Fruit fly (Drosophila melanogaster) whole organism, embryonic: ENCODE data around the gene D12.

Source experiments
- Atf3 ChIP-seq: fragments of 200-800 bp; sonication (Bioruptor generic); optimal IDR thresholded peaks from 3 replicates; lab custom pipeline; 2016; ENCODE audit warnings: missing biosample characterization, missing genetic modification characterization
- B-H2 ChIP-seq: fragments of 200-800 bp; sonication (Bioruptor generic); optimal IDR thresholded peaks from 2 replicates; lab custom pipeline; 2018; ENCODE audit warnings: missing biosample characterization, mild to moderate bottlenecking, missing genetic modification characterization
- BEAF-32 ChIP-seq: fragments of 200-800 bp; sonication (Bioruptor generic); optimal IDR thresholded peaks from 3 replicates; lab custom pipeline; 2017; ENCODE audit warnings: missing biosample characterization, missing genetic modification characterization, mild to moderate bottlenecking, moderate library complexity, missing genetic modification reagents
- Bgb ChIP-seq: fragments of 200-800 bp; sonication (Bioruptor generic); IDR thresholded peaks from 2 replicates; pipeline ENCODE4 v1.3.6; 2022; ENCODE audit warnings: missing biosample characterization, missing genetic modification characterization; ENCODE audit not compliant: partially characterized antibody
- Bteb2 ChIP-seq: fragments of 200-800 bp; sonication (Bioruptor generic); optimal IDR thresholded peaks from 2 replicates; lab custom pipeline; 2016; ENCODE audit warnings: missing biosample characterization, missing genetic modification characterization
- CG10267 ChIP-seq: fragments of 200-800 bp; sonication (Bioruptor generic); optimal IDR thresholded peaks from 2 replicates; lab custom pipeline; 2018; ENCODE audit warnings: missing biosample characterization, mild to moderate bottlenecking, missing genetic modification characterization, moderate library complexity
- CG10543 ChIP-seq: fragments of 200-800 bp; sonication (Bioruptor generic); optimal IDR thresholded peaks from 3 replicates; lab custom pipeline; 2017; ENCODE audit warnings: missing biosample characterization, mild to moderate bottlenecking, missing genetic modification characterization, moderate library complexity
- CG12236 ChIP-seq: fragments of 200-800 bp; sonication (Bioruptor generic); optimal IDR thresholded peaks from 2 replicates; lab custom pipeline; 2016; ENCODE audit warnings: missing biosample characterization, missing genetic modification characterization
- CG1233 ChIP-seq: fragments of 200-800 bp; sonication (Bioruptor generic); optimal IDR thresholded peaks from 4 replicates; lab custom pipeline; 2018; ENCODE audit warnings: missing biosample characterization, mild to moderate bottlenecking, missing genetic modification characterization
- CG14050 ChIP-seq: fragments of 200-800 bp; sonication (Bioruptor generic); IDR thresholded peaks from 3 replicates; pipeline ENCODE4 v1.3.6; 2022; ENCODE audit warnings: missing biosample characterization, missing genetic modification characterization
- CG14860 ChIP-seq: fragments of 200-800 bp; sonication (Bioruptor generic); IDR thresholded peaks from 3 replicates; pipeline ENCODE4 v1.3.6; 2022; ENCODE audit warnings: missing biosample characterization, missing genetic modification characterization; ENCODE audit not compliant: partially characterized antibody
- CG15696 ChIP-seq: fragments of 200-800 bp; sonication (Bioruptor generic); optimal IDR thresholded peaks from 2 replicates; lab custom pipeline; 2019; ENCODE audit warnings: missing biosample characterization, mild to moderate bottlenecking, missing genetic modification characterization, moderate library complexity
- CG18262 ChIP-seq: fragments of 200-800 bp; optimal IDR thresholded peaks from 3 replicates; lab custom pipeline; 2019; ENCODE audit warnings: missing biosample characterization, mild to moderate bottlenecking, missing genetic modification characterization, moderate library complexity
- CG18476 ChIP-seq: fragments of 200-800 bp; sonication (Bioruptor generic); optimal IDR thresholded peaks from 2 replicates; lab custom pipeline; 2016; ENCODE audit warnings: missing biosample characterization, mild to moderate bottlenecking, missing genetic modification characterization
- CG2875 ChIP-seq: fragments of 200-800 bp; sonication (Bioruptor generic); optimal IDR thresholded peaks from 2 replicates; lab custom pipeline; 2017; ENCODE audit warnings: missing biosample characterization, mild to moderate bottlenecking, missing genetic modification characterization, missing genetic modification reagents
- CG31365 ChIP-seq: fragments of 200-800 bp; sonication (Bioruptor generic); optimal IDR thresholded peaks from 2 replicates; lab custom pipeline; 2018; ENCODE audit warnings: missing biosample characterization, mild to moderate bottlenecking, missing genetic modification characterization
- CG32532 ChIP-seq: fragments of 200-800 bp; sonication (Bioruptor generic); IDR thresholded peaks from 2 replicates; pipeline ENCODE4 v1.3.6; 2022; ENCODE audit warnings: missing biosample characterization, missing genetic modification characterization
- CG33557 ChIP-seq: fragments of 200-800 bp; sonication (Bioruptor generic); optimal IDR thresholded peaks from 2 replicates; lab custom pipeline; 2019; ENCODE audit warnings: missing biosample characterization, mild to moderate bottlenecking, missing genetic modification characterization, moderate library complexity
- CG34224 ChIP-seq: fragments of 200-800 bp; sonication (Bioruptor generic); IDR thresholded peaks from 3 replicates; pipeline ENCODE4 v1.3.6; 2022; ENCODE audit warnings: missing biosample characterization, missing genetic modification characterization; ENCODE audit not compliant: partially characterized antibody
- CG3847 ChIP-seq: fragments of 200-800 bp; sonication (Bioruptor generic); IDR thresholded peaks from 2 replicates; pipeline ENCODE4 v1.3.6; 2022; ENCODE audit warnings: missing biosample characterization, missing genetic modification characterization
- CG7372 ChIP-seq: fragments of 200-800 bp; sonication (Bioruptor generic); IDR thresholded peaks from 2 replicates; pipeline ENCODE4 v1.3.6; 2022; ENCODE audit warnings: missing biosample characterization, missing genetic modification characterization
- CG7745 ChIP-seq: fragments of 200-800 bp; sonication (Bioruptor generic); optimal IDR thresholded peaks from 2 replicates; lab custom pipeline; 2018; ENCODE audit warnings: missing biosample characterization, mild to moderate bottlenecking, missing genetic modification characterization, moderate library complexity
- CG8944 ChIP-seq: fragments of 200-800 bp; sonication (Bioruptor generic); optimal IDR thresholded peaks from 3 replicates; lab custom pipeline; 2016; ENCODE audit warnings: missing biosample characterization, missing genetic modification characterization
- Dbx ChIP-seq: fragments of 200-800 bp; sonication (Bioruptor generic); IDR thresholded peaks from 3 replicates; pipeline ENCODE4 v1.3.6; 2022; ENCODE audit warnings: missing biosample characterization, missing genetic modification characterization
- Deaf1 ChIP-seq: fragments of 200-800 bp; optimal IDR thresholded peaks from 3 replicates; lab custom pipeline; 2019; ENCODE audit warnings: missing biosample characterization, mild to moderate bottlenecking, missing genetic modification characterization, moderate library complexity
- Dip2 ChIP-seq: fragments of 200-800 bp; sonication (Bioruptor generic); IDR thresholded peaks from 2 replicates; pipeline ENCODE4 v1.3.6; 2022; ENCODE audit warnings: missing biosample characterization, missing genetic modification characterization
- Ets65A ChIP-seq: fragments of 200-800 bp; sonication (Bioruptor generic); peaks from one replicate; lab custom pipeline; 2016; ENCODE audit warnings: missing biosample characterization, missing genetic modification characterization
- Fer3 ChIP-seq: fragments of 200-800 bp; sonication (Bioruptor generic); optimal IDR thresholded peaks from 2 replicates; lab custom pipeline; 2018; ENCODE audit warnings: missing biosample characterization, mild to moderate bottlenecking, missing genetic modification characterization, moderate library complexity
- GATAe ChIP-seq: fragments of 200-800 bp; sonication (Bioruptor generic); conservative IDR thresholded peaks from 2 replicates; pipeline ENCODE4 v1.3.6; 2022; ENCODE audit warnings: missing biosample characterization, missing genetic modification characterization
- Lim3 ChIP-seq: fragments of 200-800 bp; sonication (Bioruptor generic); IDR thresholded peaks from 2 replicates; pipeline ENCODE4 v1.3.6; 2022; ENCODE audit warnings: missing biosample characterization, missing genetic modification characterization
- Mes4 ChIP-seq: fragments of 200-800 bp; sonication (Bioruptor generic); optimal IDR thresholded peaks from 2 replicates; lab custom pipeline; 2016; ENCODE audit warnings: missing biosample characterization, missing genetic modification characterization
- NK7.1 ChIP-seq: fragments of 200-800 bp; sonication (Bioruptor generic); optimal IDR thresholded peaks from 3 replicates; lab custom pipeline; 2016; ENCODE audit warnings: missing biosample characterization, missing genetic modification characterization
- Nf-YA ChIP-seq: fragments of 200-800 bp; sonication (Bioruptor generic); IDR thresholded peaks from 2 replicates; pipeline ENCODE4 v1.3.6; 2022; ENCODE audit warnings: missing biosample characterization, missing genetic modification characterization
- Oaz ChIP-seq: fragments of 200-800 bp; sonication (Bioruptor generic); IDR thresholded peaks from 2 replicates; pipeline ENCODE4 v1.3.6; 2022; ENCODE audit warnings: missing biosample characterization, missing genetic modification characterization
- Optix ChIP-seq: fragments of 200-800 bp; sonication (Bioruptor generic); IDR thresholded peaks from 3 replicates; pipeline ENCODE4 v1.3.6; 2022; ENCODE audit warnings: missing biosample characterization, missing genetic modification characterization
- Rfx ChIP-seq: fragments of 200-800 bp; sonication (Bioruptor generic); IDR thresholded peaks from 2 replicates; pipeline ENCODE4 v1.3.6; 2022; ENCODE audit warnings: missing biosample characterization, missing genetic modification characterization
- Usf ChIP-seq: fragments of 200-800 bp; sonication (Bioruptor generic); optimal IDR thresholded peaks from 2 replicates; lab custom pipeline; 2017; ENCODE audit warnings: missing genotype, missing biosample characterization, missing genetic modification characterization
- ac ChIP-seq: fragments of 200-800 bp; sonication (Bioruptor generic); optimal IDR thresholded peaks from 3 replicates; lab custom pipeline; 2017; ENCODE audit warnings: missing biosample characterization, mild to moderate bottlenecking, missing genetic modification characterization
- az2 ChIP-seq: fragments of 200-800 bp; sonication (Bioruptor generic); optimal IDR thresholded peaks from 3 replicates; lab custom pipeline; 2016; ENCODE audit warnings: missing biosample characterization, missing genetic modification characterization
- bcd ChIP-seq: fragments of 200-800 bp; sonication (Bioruptor generic); optimal IDR thresholded peaks from 2 replicates; lab custom pipeline; 2017; ENCODE audit warnings: missing biosample characterization, mild to moderate bottlenecking, missing genetic modification characterization
- bigmax ChIP-seq: fragments of 200-800 bp; sonication (Bioruptor generic); optimal IDR thresholded peaks from 2 replicates; lab custom pipeline; 2018; ENCODE audit warnings: missing biosample characterization, mild to moderate bottlenecking, missing genetic modification characterization
- gcm2 ChIP-seq: fragments of 200-800 bp; sonication (Bioruptor generic); optimal IDR thresholded peaks from 2 replicates; lab custom pipeline; 2016; ENCODE audit warnings: missing biosample characterization, missing genetic modification characterization
- gem ChIP-seq: fragments of 200-800 bp; sonication (Bioruptor generic); optimal IDR thresholded peaks from 2 replicates; lab custom pipeline; 2019; ENCODE audit warnings: missing biosample characterization, mild to moderate bottlenecking, missing genetic modification characterization, moderate library complexity
- gsb ChIP-seq: fragments of 200-800 bp; sonication (Bioruptor generic); IDR thresholded peaks from 2 replicates; pipeline ENCODE4 v1.3.6; 2022; ENCODE audit warnings: missing biosample characterization, missing genetic modification characterization
- nerfin-1 ChIP-seq: fragments of 200-800 bp; sonication (Bioruptor generic); optimal IDR thresholded peaks from 3 replicates; lab custom pipeline; 2019; ENCODE audit warnings: missing biosample characterization, mild to moderate bottlenecking, missing genetic modification characterization, moderate library complexity
- odd ChIP-seq: fragments of 200-800 bp; sonication (Bioruptor generic); optimal IDR thresholded peaks from 2 replicates; lab custom pipeline; 2017; ENCODE audit warnings: missing biosample characterization, mild to moderate bottlenecking, missing genetic modification characterization
- row ChIP-seq: fragments of 200-800 bp; sonication (Bioruptor generic); IDR thresholded peaks from 3 replicates; pipeline ENCODE4 v1.3.6; 2022; ENCODE audit warnings: missing biosample characterization, missing genetic modification characterization
- run ChIP-seq: fragments of 200-800 bp; sonication (Bioruptor generic); optimal IDR thresholded peaks from 3 replicates; lab custom pipeline; 2018; ENCODE audit warnings: missing biosample characterization, mild to moderate bottlenecking, missing genetic modification characterization
- vnd ChIP-seq: fragments of 200-800 bp; sonication (Bioruptor generic); IDR thresholded peaks from 3 replicates; pipeline ENCODE4 v1.3.6; 2022; ENCODE audit warnings: missing biosample characterization, missing genetic modification characterization; ENCODE audit not compliant: partially characterized antibody

D12 gene

DNA sequence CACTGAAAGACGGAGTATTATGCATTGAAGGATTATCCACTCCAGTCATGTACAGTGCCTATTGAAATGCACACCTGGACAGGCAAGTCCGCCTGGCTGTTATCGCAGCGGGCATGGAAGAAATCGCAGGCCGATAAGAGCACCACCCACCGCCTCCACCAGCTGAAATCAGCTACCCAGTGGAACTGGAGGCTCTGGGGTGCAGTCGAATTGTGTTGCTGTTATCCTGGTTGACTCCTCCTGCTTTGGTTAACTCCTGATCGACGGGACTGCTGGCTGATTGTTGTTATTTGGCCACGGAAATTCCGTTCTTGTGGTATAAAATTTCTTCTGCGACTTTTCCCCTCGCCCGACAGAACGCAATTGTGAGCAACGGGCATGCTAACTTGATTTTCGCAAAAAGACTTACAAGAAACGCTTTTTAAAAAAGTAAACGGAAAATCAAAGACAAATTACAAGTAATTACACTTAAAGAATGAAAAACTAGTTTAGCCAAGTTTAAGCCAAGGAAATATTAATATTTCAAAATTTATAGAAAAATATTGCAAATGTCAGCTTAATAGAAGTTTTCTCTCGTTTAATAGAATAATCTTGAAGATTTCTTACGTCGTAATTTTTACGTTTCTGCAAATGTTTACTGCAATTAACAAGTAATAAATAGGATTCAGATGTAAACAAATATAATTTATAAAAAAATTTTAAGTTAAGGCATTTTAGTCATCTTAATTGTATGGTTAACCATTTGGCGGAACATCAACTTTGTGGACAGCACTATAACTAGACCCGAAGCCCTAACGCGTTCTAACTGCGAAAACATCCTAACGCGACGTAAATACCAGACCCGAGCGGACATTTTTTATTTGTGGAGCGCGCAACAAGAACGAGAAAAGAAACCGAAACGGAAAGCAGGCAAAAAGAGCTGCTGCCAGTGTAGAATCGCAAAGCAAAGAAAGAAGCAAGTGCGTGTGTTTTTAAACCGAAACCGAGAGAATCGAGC is 22.0 kb downstream of the D12 start, which contains the start of the genes CG13398 and Akap200 (continued):
- TF ChIP-seq gsb (GFP tag; lab: Robert Waterston, UW) (no peak), odd (GFP tag; lab: Kevin White, UChicago) (no peak), NK7.1 (no peak), nerfin-1 (tag; lab: Kevin White, UChicago) (no peak), bcd (GFP tag; lab: Kevin White, UChicago) (no peak), Optix (GFP tag; lab: Robert Waterston, UW) (no peak), CG14050 (GFP tag; lab: Robert Waterston, UW) (no peak), BEAF-32 (GFP tag; lab: Kevin White, UChicago) (peak; percentile 16), Dbx (no peak), vnd (GFP tag; lab: Robert Waterston, UW) (no peak), CG1233 (GFP tag; lab: Kevin White, UChicago) (no peak), Lim3 (GFP tag; lab: Robert Waterston, UW) (no peak), B-H2 (GFP tag; lab: Kevin White, UChicago) (peak; percentile 29), CG2875 (GFP tag; lab: Kevin White, UChicago) (no peak), Mes4 (GFP tag; lab: Kevin White, UChicago) (no peak), Fer3 (tag; lab: Kevin White, UChicago) (no peak), gem (no peak), CG18476 (GFP tag; lab: Kevin White, UChicago) (peak; percentile 44), CG18262 (tag; lab: Kevin White, UChicago) (peak; percentile 46), CG31365 (tag; lab: Kevin White, UChicago) (no peak), CG15696 (tag; lab: Kevin White, UChicago) (peak; percentile 31), CG3847 (GFP tag; lab: Robert Waterston, UW) (peak; percentile 66), GATAe (GFP tag; lab: Robert Waterston, UW) (no peak), Oaz (GFP tag; lab: Robert Waterston, UW) (no peak), Bteb2 (GFP tag; lab: Kevin White, UChicago) (no peak), CG7372 (GFP tag; lab: Robert Waterston, UW) (no peak), CG10543 (peak; percentile 57), Usf (GFP tag; lab: Kevin White, UChicago) (peak; percentile 2), Deaf1 (tag; lab: Kevin White, UChicago) (no peak), CG34224 (GFP tag; lab: Robert Waterston, UW) (no peak), Rfx (no peak), Dip2 (no peak), bigmax (GFP tag; lab: Kevin White, UChicago) (no peak), CG10267 (tag; lab: Kevin White, UChicago) (peak; percentile 47), Atf3 (GFP tag; lab: Kevin White, UChicago) (no peak), az2 (GFP tag; lab: Kevin White, UChicago) (peak; percentile 17), CG7745 (tag; lab: Kevin White, UChicago) (no peak), CG12236 (no peak), CG33557 (peak; percentile 6), Bgb (GFP tag; lab: Robert Waterston, UW) (0 out of 2 replicates have a peak, but pooled peaks have one; percentile 19), CG32532 (GFP tag; lab: Robert Waterston, UW) (no peak), CG14860 (GFP tag; lab: Robert Waterston, UW) (no peak), gcm2 (GFP tag; lab: Kevin White, UChicago) (no peak), row (GFP tag; lab: Robert Waterston, UW) (peak; percentile 71), ac (GFP tag; lab: Kevin White, UChicago) (no peak), run (tag; lab: Kevin White, UChicago) (no peak), Ets65A (GFP tag; lab: Kevin White, UChicago) (no peak), CG8944 (GFP tag; lab: Kevin White, UChicago) (no peak), Nf-YA (no peak)
